Worm (Caenorhabditis elegans) whole organism, L1 larva: ENCODE data around the gene T12B5.15.

Source experiments
- hlh-17 ChIP-seq: fragments of 200-800 bp; sonication (Bioruptor generic); optimal IDR thresholded peaks from 2 replicates; lab custom pipeline; 2018; ENCODE audit warnings: missing genetic modification characterization, mild to moderate bottlenecking, missing compliant biosample characterization, moderate library complexity, borderline replicate concordance
- nhr-77 ChIP-seq: fragments of 150-350 bp; optimal IDR thresholded peaks from 2 replicates; lab custom pipeline; 2014; ENCODE audit warnings: missing biosample characterization, missing genetic modification characterization
- unc-130 ChIP-seq: fragments of 150-350 bp; optimal IDR thresholded peaks from 2 replicates; lab custom pipeline; 2017; ENCODE audit warnings: missing biosample characterization, missing genetic modification characterization, inconsistent platforms

ce11 chrIII:941958-942357 lies 12.5 kb downstream of the T12B5.15 start:
- no peak for TF ChIP-seq hlh-17 (GFP tag; lab: Kevin White, UChicago)
- no peak for TF ChIP-seq unc-130 (tag; lab: Kevin White, UChicago)
- TF ChIP-seq nhr-77, result no peak
